Fruit fly (Drosophila melanogaster): ENCODE measurements around the gene CG9518.
A peak's percentile ranks its signal among the peaks of the same experiment; 100 is the strongest.

CG9518 gene

DNA sequence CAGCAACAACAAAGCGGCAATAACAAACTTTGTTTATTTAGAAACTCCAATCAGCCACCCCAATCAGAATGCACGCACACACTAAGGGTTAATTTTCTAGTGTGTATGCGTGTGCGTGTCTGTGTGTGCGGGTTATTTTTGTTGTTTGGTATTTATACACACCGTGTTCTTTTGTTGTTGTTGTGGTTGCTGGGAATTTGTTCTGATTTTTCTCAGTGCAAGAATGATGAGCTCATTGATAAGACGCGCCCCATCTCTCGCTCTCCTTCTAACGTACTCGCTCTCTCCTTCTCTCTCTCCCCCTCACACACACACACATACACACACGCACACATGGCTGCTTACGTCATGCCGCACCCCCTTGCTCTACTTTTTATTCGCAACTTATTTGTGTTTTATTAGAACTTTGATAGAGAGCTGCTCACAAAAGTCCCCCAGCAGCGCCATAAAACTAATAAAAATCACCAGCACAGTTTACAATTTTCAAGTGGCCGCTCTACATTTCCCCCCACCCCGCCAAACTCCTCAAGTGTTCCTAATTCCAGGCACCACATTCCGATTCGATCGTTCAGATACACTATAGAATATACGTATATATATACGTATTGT is 31.1 kb downstream of the CG9518 start (continued):
- TF ChIP-seq CG8319 (GFP tag; optimal IDR thresholded peaks at IDR 0.05): no peak
- TF ChIP-seq CG8632 (GFP tag; optimal IDR thresholded peaks at IDR 0.05): peak; percentile 14
- peak; percentile 44 for TF ChIP-seq pdm3 (GFP tag; optimal IDR thresholded peaks at IDR 0.05)
- TF ChIP-seq ss (GFP tag; optimal IDR thresholded peaks at IDR 0.05): no peak
- peak; percentile 57 for TF ChIP-seq fkh (GFP tag; optimal IDR thresholded peaks at IDR 0.05)
- no peak for TF ChIP-seq CG6854 (GFP tag; optimal IDR thresholded peaks at IDR 0.05)
- TF ChIP-seq Hr38 (GFP tag; optimal IDR thresholded peaks at IDR 0.05): no peak
- no peak for TF ChIP-seq fd85E (GFP tag; optimal IDR thresholded peaks at IDR 0.05)
- no peak for TF ChIP-seq fd59A (GFP tag; optimal IDR thresholded peaks at IDR 0.05)
- TF ChIP-seq CG6808 (GFP tag; optimal IDR thresholded peaks at IDR 0.05): no peak
- 0 out of 2 replicates have a peak, but pooled peaks have one; percentile 50 for TF ChIP-seq CG11294 (GFP tag; IDR thresholded peaks at IDR 0.05)
- no peak for TF ChIP-seq net (GFP tag; optimal IDR thresholded peaks at IDR 0.05)
- TF ChIP-seq lz (GFP tag; optimal IDR thresholded peaks at IDR 0.05): peak; percentile 41
- peak; percentile 4 for TF ChIP-seq CG3032 (tag; optimal IDR thresholded peaks at IDR 0.05)
- TF ChIP-seq CG10631 (GFP tag; optimal IDR thresholded peaks at IDR 0.05): peak; percentile 35
- peak; percentile 53 for TF ChIP-seq Hr39 (GFP tag; optimal IDR thresholded peaks at IDR 0.05)

DNA sequence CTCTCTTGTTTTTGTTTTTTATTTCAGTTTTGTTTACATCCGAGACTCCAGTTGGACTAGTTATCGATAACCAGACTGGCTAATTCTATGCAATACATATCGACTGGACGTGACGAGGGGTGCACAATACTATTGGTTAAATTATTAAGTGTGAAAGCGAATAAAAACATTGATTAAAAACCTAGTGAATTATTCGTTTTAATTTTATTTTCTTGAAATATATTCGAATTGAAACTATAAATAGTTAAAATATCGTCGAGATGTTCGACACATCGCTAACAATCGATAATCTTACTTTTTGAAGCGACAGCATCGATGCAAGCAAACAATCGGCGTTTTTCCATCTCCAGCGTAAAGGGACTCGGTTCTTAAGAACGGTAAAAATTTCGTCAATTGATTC is 31.9 kb downstream of the CG9518 start, which contains the start of the genes CG32590 and Flo2:
Gene CG32590 (minus strand): TSS at position 60 of the 400 bp plus-strand sequence.
Gene Flo2 (plus strand): TSS at position 330 of the 400 bp plus-strand sequence.
- TF ChIP-seq Smox (GFP tag; optimal IDR thresholded peaks at IDR 0.05): peak; percentile 63
- peak; percentile 69 for TF ChIP-seq pdm3 (GFP tag; optimal IDR thresholded peaks at IDR 0.05)
- TF ChIP-seq Lpt (GFP tag; optimal IDR thresholded peaks at IDR 0.05): peak; percentile 46
- TF ChIP-seq CG6854 (GFP tag; optimal IDR thresholded peaks at IDR 0.05): no peak
- no peak for TF ChIP-seq spab (GFP tag; optimal IDR thresholded peaks at IDR 0.05)
- peak; percentile 67 for TF ChIP-seq cyc (GFP tag; optimal IDR thresholded peaks at IDR 0.05)
- TF ChIP-seq ss (GFP tag; optimal IDR thresholded peaks at IDR 0.05): peak in 1 of 2 experiments; percentile 19
- no peak for TF ChIP-seq CG32006 (GFP tag; optimal IDR thresholded peaks at IDR 0.05)
- peak; percentile 69 for TF ChIP-seq Hr4 (GFP tag; optimal IDR thresholded peaks at IDR 0.05)
- TF ChIP-seq CG3919 (GFP tag; optimal IDR thresholded peaks at IDR 0.05): peak; percentile 60
- peak; percentile 84 for TF ChIP-seq eg (GFP tag; IDR thresholded peaks at IDR 0.05)
- peak; percentile 53 for TF ChIP-seq CG3032 (tag; optimal IDR thresholded peaks at IDR 0.05)
- peak; percentile 71 for TF ChIP-seq esn (GFP tag; optimal IDR thresholded peaks at IDR 0.05)
- no peak for TF ChIP-seq fkh (GFP tag; optimal IDR thresholded peaks at IDR 0.05)
- TF ChIP-seq Sox102F (GFP tag; optimal IDR thresholded peaks at IDR 0.05): peak; percentile 59
- TF ChIP-seq Sox14 (GFP tag; optimal IDR thresholded peaks at IDR 0.05): peak; percentile 60
- TF ChIP-seq vri (GFP tag; optimal IDR thresholded peaks at IDR 0.05): peak; percentile 61
- TF ChIP-seq svp (GFP tag): peak; percentile 84
- TF ChIP-seq Blimp-1 (GFP tag; optimal IDR thresholded peaks at IDR 0.05): no peak
- no peak for TF ChIP-seq CG4318 (GFP tag; optimal IDR thresholded peaks at IDR 0.05)
- TF ChIP-seq CG7368 (GFP tag; optimal IDR thresholded peaks at IDR 0.05): no peak
- peak; percentile 34 for TF ChIP-seq CG11902 (GFP tag; optimal IDR thresholded peaks at IDR 0.05)
- TF ChIP-seq CG9139 (GFP tag; optimal IDR thresholded peaks at IDR 0.05): no peak
- no peak for TF ChIP-seq CG10631 (GFP tag; optimal IDR thresholded peaks at IDR 0.05)
- TF ChIP-seq Met (GFP tag; optimal IDR thresholded peaks at IDR 0.05): peak; percentile 48
- peak; percentile 58 for TF ChIP-seq achi (GFP tag; optimal IDR thresholded peaks at IDR 0.05)
- peak; percentile 41 for TF ChIP-seq dsx (GFP tag; optimal IDR thresholded peaks at IDR 0.05; ENCODE audit: poor library complexity, severe bottlenecking)
- peak; percentile 69 for TF ChIP-seq Gug (GFP tag; IDR thresholded peaks at IDR 0.05)
- TF ChIP-seq acj6 (GFP tag; optimal IDR thresholded peaks at IDR 0.05): peak; percentile 77
- no peak for TF ChIP-seq CG6276 (GFP tag; optimal IDR thresholded peaks at IDR 0.05)
- no peak for TF ChIP-seq salr (GFP tag; optimal IDR thresholded peaks at IDR 0.05)
- TF ChIP-seq fd85E (GFP tag; optimal IDR thresholded peaks at IDR 0.05): no peak
- TF ChIP-seq OdsH (GFP tag; optimal IDR thresholded peaks at IDR 0.05): peak; percentile 71
- TF ChIP-seq CG1621 (tag; optimal IDR thresholded peaks at IDR 0.05): no peak
- no peak for TF ChIP-seq CG8119 (GFP tag; IDR thresholded peaks at IDR 0.05)
- peak; percentile 53 for TF ChIP-seq Ets96B (tag; optimal IDR thresholded peaks at IDR 0.05)
- peak; percentile 59 for TF ChIP-seq CG34406 (GFP tag; optimal IDR thresholded peaks at IDR 0.05)
- TF ChIP-seq Eip93F (GFP tag; optimal IDR thresholded peaks at IDR 0.05): peak; percentile 29
- TF ChIP-seq CG16779 (tag; optimal IDR thresholded peaks at IDR 0.05): no peak
- peak; percentile 74 for TF ChIP-seq CG31627 (GFP tag; optimal IDR thresholded peaks at IDR 0.05)
- TF ChIP-seq CG8632 (GFP tag; optimal IDR thresholded peaks at IDR 0.05): no peak
